Fruit fly (Drosophila melanogaster): Measurements from ENCODE around the gene Traf6.

Gene Traf6

DNA sequence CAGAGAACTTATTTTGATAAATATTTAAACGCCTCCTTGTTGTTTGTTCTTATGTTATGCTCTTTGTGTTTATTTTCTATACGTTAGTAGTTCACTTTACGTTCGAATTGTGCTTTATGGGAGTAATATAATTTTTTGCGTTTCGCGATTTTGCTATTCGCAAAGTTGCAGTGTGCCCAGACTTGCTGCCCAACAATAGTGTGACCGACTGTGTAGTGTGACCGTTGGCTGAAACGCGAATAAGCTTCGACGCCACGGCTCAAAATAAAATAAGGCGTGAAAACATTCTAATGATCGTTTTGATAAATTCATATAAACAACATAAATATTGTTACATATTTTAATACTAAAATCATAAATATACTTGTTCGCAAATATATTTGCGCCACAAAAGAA is 15.1 kb downstream of the Traf6 start, which contains the start of gene Smox (continued):
- no peak for TF ChIP-seq Oaz (GFP tag; IDR thresholded peaks at IDR 0.05)
- no peak for TF ChIP-seq CG11093 (GFP tag; IDR thresholded peaks at IDR 0.05)
- TF ChIP-seq CG14710 (tag; optimal IDR thresholded peaks at IDR 0.05): peak; percentile 37
- peak; percentile 43 for TF ChIP-seq MBD-R2 (GFP tag; IDR thresholded peaks at IDR 0.05)
- TF ChIP-seq nerfin-2 (GFP tag; IDR thresholded peaks at IDR 0.05; ENCODE audit: partially characterized antibody): no peak
- TF ChIP-seq bigmax (GFP tag; optimal IDR thresholded peaks at IDR 0.05): peak; percentile 18
- no peak for TF ChIP-seq CG17328 (GFP tag; IDR thresholded peaks at IDR 0.05)
- no peak for TF ChIP-seq B-H2 (GFP tag; optimal IDR thresholded peaks at IDR 0.05)
- TF ChIP-seq CG12391 (tag; optimal IDR thresholded peaks at IDR 0.05): peak; percentile 4
- peak; percentile 48 for TF ChIP-seq CG3995 (GFP tag; optimal IDR thresholded peaks at IDR 0.05)
- TF ChIP-seq CG12942 (GFP tag; optimal IDR thresholded peaks at IDR 0.05): no peak
- TF ChIP-seq CkIIα-i1 (GFP tag; IDR thresholded peaks at IDR 0.05): no peak
- TF ChIP-seq CG17385 (GFP tag; optimal IDR thresholded peaks at IDR 0.05): no peak
- TF ChIP-seq TFAM (GFP tag; optimal IDR thresholded peaks at IDR 0.05): no peak
- no peak for TF ChIP-seq CG7745 (tag; optimal IDR thresholded peaks at IDR 0.05)
- peak; percentile 62 for TF ChIP-seq CG12659 (GFP tag; optimal IDR thresholded peaks at IDR 0.05)
- peak; percentile 73 for TF ChIP-seq pzg (GFP tag; optimal IDR thresholded peaks at IDR 0.05)
- peak; percentile 75 for TF ChIP-seq CG4617 (GFP tag; optimal IDR thresholded peaks at IDR 0.05; ENCODE audit: borderline replicate concordance)
- peak; percentile 54 for TF ChIP-seq CG10267 (tag; optimal IDR thresholded peaks at IDR 0.05)
- 0 out of 3 replicates have a peak, but pooled peaks have one; percentile 36 for TF ChIP-seq row (GFP tag; IDR thresholded peaks at IDR 0.05)
- TF ChIP-seq chinmo (GFP tag; IDR thresholded peaks at IDR 0.05; ENCODE audit: partially characterized antibody): no peak
- TF ChIP-seq Ets97D (GFP tag; optimal IDR thresholded peaks at IDR 0.05): peak; percentile 18
- TF ChIP-seq CG10274 (GFP tag; optimal IDR thresholded peaks at IDR 0.05): no peak
- no peak for TF ChIP-seq dimm (GFP tag; IDR thresholded peaks at IDR 0.05)
- no peak for TF ChIP-seq H15 (GFP tag; IDR thresholded peaks at IDR 0.05)
- TF ChIP-seq Sox100B (GFP tag; optimal IDR thresholded peaks at IDR 0.05): no peak
- no peak for TF ChIP-seq cg (GFP tag; optimal IDR thresholded peaks at IDR 0.05)
- no peak for TF ChIP-seq CG6813 (GFP tag; optimal IDR thresholded peaks at IDR 0.05)
- TF ChIP-seq repo (GFP tag; optimal IDR thresholded peaks at IDR 0.05): no peak
- peak; percentile 18 for TF ChIP-seq Dp (GFP tag; optimal IDR thresholded peaks at IDR 0.05)
- TF ChIP-seq CG30020 (tag; optimal IDR thresholded peaks at IDR 0.05): peak; percentile 19
- TF ChIP-seq dati (GFP tag; IDR thresholded peaks at IDR 0.05): no peak
- no peak for TF ChIP-seq CG16815 (GFP tag; optimal IDR thresholded peaks at IDR 0.05)
- no peak for TF ChIP-seq Ssrp (tag; optimal IDR thresholded peaks at IDR 0.05)
- peak; percentile 28 for TF ChIP-seq Elba2 (GFP tag; optimal IDR thresholded peaks at IDR 0.05)
- peak; percentile 15 for TF ChIP-seq gsb-n (tag; optimal IDR thresholded peaks at IDR 0.05)
- TF ChIP-seq onecut (GFP tag; IDR thresholded peaks at IDR 0.05): no peak
- TF ChIP-seq schlank (tag; optimal IDR thresholded peaks at IDR 0.05): no peak
- TF ChIP-seq Dfd (GFP tag; optimal IDR thresholded peaks at IDR 0.05): no peak
- no peak for TF ChIP-seq Xrp1 (GFP tag; IDR thresholded peaks at IDR 0.05)
- no peak for TF ChIP-seq her (GFP tag; optimal IDR thresholded peaks at IDR 0.05)
- TF ChIP-seq CG15601 (tag; optimal IDR thresholded peaks at IDR 0.05): peak; percentile 28
- no peak for TF ChIP-seq chn (GFP tag; optimal IDR thresholded peaks at IDR 0.05)
- TF ChIP-seq CG16863 (GFP tag; optimal IDR thresholded peaks at IDR 0.05): no peak
- no peak for TF ChIP-seq CG17612 (GFP tag; IDR thresholded peaks at IDR 0.05)
- TF ChIP-seq HHEX (GFP tag; optimal IDR thresholded peaks at IDR 0.05): no peak
- TF ChIP-seq Opbp (GFP tag; IDR thresholded peaks at IDR 0.05; ENCODE audit: partially characterized antibody): no peak
- peak; percentile 17 for TF ChIP-seq phol (tag; optimal IDR thresholded peaks at IDR 0.05)
- peak; percentile 60 for TF ChIP-seq stwl (tag; optimal IDR thresholded peaks at IDR 0.05)
- TF ChIP-seq CG4707 (GFP tag; optimal IDR thresholded peaks at IDR 0.05): no peak
- no peak for TF ChIP-seq zen2 (GFP tag; IDR thresholded peaks at IDR 0.05; ENCODE audit: partially characterized antibody)

All from whole organism, embryonic.